Fruit fly (Drosophila melanogaster): Measurements from ENCODE around the gene skd.

DNA sequence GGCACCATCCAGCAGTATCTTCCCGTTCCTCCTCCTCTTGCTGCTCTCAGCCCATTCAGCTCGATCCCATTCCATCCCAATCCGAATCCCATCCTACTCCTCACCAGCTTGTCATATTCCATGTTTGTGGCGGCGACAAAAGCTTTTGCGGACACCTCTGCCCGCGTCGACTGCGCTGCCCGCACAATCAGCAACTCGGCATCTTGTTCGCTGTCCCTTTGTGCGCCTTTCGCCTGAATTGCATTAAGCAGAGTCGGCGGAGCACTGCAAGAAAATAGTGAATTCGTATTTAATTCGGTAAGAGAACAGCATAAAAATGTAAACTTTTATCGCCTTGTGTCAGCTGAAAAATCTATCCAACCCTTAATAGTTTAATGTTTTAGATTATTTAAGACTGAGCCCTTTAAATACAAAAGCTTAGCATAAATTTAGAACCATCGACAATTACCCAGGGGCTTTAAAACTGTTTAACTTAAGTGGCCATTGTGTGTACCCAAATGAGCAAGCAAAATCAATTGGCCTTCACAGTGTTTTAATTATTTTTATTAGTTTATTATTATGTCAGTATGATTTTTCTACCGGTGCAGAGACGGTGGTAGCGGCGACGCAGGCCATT is 76.6 kb downstream of the skd start:
- TF ChIP-seq Myc (optimal IDR thresholded peaks at IDR 0.05) (no peak), ey (GFP tag; optimal IDR thresholded peaks at IDR 0.05) (peak; percentile 69), Mio (GFP tag; optimal IDR thresholded peaks at IDR 0.05) (no peak), psq (GFP tag; optimal IDR thresholded peaks at IDR 0.05) (peak; percentile 55)
